2 worm cellular contexts compared by ENCODE assay signal in the genomic region with DNA sequence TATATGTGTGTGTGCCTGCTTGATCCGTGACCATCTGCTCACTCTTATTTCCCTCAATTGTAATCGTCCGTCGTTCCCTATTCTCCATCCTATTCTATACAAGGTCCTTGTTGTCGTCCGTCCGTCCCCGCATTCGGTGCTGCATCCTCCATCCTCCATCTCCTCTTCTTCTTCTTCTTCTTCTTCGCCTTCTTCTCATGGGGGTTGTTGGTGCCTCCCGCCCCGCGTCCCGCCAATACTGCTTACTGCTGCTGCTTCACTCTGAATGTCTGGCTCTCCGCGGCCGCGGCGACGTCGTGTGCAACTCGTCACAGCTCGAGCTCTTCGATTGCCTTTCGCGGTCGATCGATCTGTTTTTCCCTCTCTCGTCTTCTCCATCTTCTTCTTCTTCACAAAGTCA.
TF ChIP-seq lines count a peak whose summit lies in the region.

No protein-coding gene starts in this region.

TF ChIP-seq in whole organism, L2 larva, 48 proteins besides CTCF, POLR2A, EP300 and RAD21 (continued from another document):
- TF ChIP-seq skn-1 (tag; optimal IDR thresholded peaks at IDR 0.05; lab: Kevin White, UChicago): no peak
- no peak for TF ChIP-seq sem-4 (tag; optimal IDR thresholded peaks at IDR 0.05; lab: Kevin White, UChicago)

TF ChIP-seq in whole organism, L4 larva, 104 proteins besides CTCF, POLR2A, EP300 and RAD21 (continued from another document):
- 0 out of 2 replicates have a peak, but pooled peaks have one; percentile 24 for TF ChIP-seq mdt-29 (GFP tag; IDR thresholded peaks at IDR 0.05; lab: Robert Waterston, UW)
- no peak for TF ChIP-seq egl-43 (GFP tag; IDR thresholded peaks at IDR 0.05; lab: Robert Waterston, UW)
- no peak for TF ChIP-seq ztf-11 (tag; optimal IDR thresholded peaks at IDR 0.05; lab: Kevin White, UChicago)
- no peak for TF ChIP-seq nhr-11 (tag; optimal IDR thresholded peaks at IDR 0.05; lab: Kevin White, UChicago)
- peak; percentile 57 for TF ChIP-seq fkh-10 (GFP tag; optimal IDR thresholded peaks at IDR 0.05; lab: Kevin White, UChicago)
- no peak for TF ChIP-seq snpc-1.2 (GFP tag; IDR thresholded peaks at IDR 0.05; lab: Robert Waterston, UW)
- TF ChIP-seq lin-13 (GFP tag; optimal IDR thresholded peaks at IDR 0.05; lab: Kevin White, UChicago): no peak
- peak; percentile 59 for TF ChIP-seq hmg-1.1 (GFP tag; IDR thresholded peaks at IDR 0.05; lab: Robert Waterston, UW)
- peak in 1 of 2 experiments; percentile 19 for TF ChIP-seq mdl-1 (tag; optimal IDR thresholded peaks at IDR 0.05; lab: Kevin White, UChicago)
- TF ChIP-seq F37D6.2 (tag; optimal IDR thresholded peaks at IDR 0.05; lab: Kevin White, UChicago): peak; percentile 52
- TF ChIP-seq dmd-8 (GFP tag; IDR thresholded peaks at IDR 0.05; lab: Robert Waterston, UW): no peak
- TF ChIP-seq pqm-1 (tag; optimal IDR thresholded peaks at IDR 0.05; lab: Kevin White, UChicago): no peak
- no peak for TF ChIP-seq nhr-237 (tag; optimal IDR thresholded peaks at IDR 0.05; lab: Kevin White, UChicago)
- TF ChIP-seq tra-1 (GFP tag; IDR thresholded peaks at IDR 0.05; lab: Robert Waterston, UW): no peak
- TF ChIP-seq rbr-2 (tag; optimal IDR thresholded peaks at IDR 0.05; lab: Kevin White, UChicago): peak; percentile 66
- TF ChIP-seq F44E2.7 (GFP tag; IDR thresholded peaks at IDR 0.05; lab: Robert Waterston, UW): no peak
- no peak for TF ChIP-seq zfp-2 (tag; optimal IDR thresholded peaks at IDR 0.05; lab: Kevin White, UChicago)
- no peak for TF ChIP-seq madf-9 (GFP tag; conservative IDR thresholded peaks at IDR 0.05; lab: Robert Waterston, UW)
- peak in 1 of 2 experiments; percentile 32 for TF ChIP-seq hif-1 (tag; optimal IDR thresholded peaks at IDR 0.05; lab: Kevin White, UChicago)
- TF ChIP-seq R02D3.7 (tag; optimal IDR thresholded peaks at IDR 0.05; lab: Kevin White, UChicago): no peak
- no peak for TF ChIP-seq spr-3 (GFP tag; optimal IDR thresholded peaks at IDR 0.05; lab: Kevin White, UChicago)
- TF ChIP-seq lin-39 (tag; optimal IDR thresholded peaks at IDR 0.05; lab: Kevin White, UChicago): no peak
- peak in 1 of 2 experiments; percentile 25 for TF ChIP-seq unc-62 (GFP tag; optimal IDR thresholded peaks at IDR 0.05 in 1 of 2; lab: Kevin White, UChicago)
- no peak for TF ChIP-seq unc-62 (tag; optimal IDR thresholded peaks at IDR 0.05; lab: Kevin White, UChicago)
- no peak for TF ChIP-seq ZK546.5 (tag; optimal IDR thresholded peaks at IDR 0.05; lab: Kevin White, UChicago)
- no peak for TF ChIP-seq ctbp-1 (GFP tag; IDR thresholded peaks at IDR 0.05; lab: Robert Waterston, UW)
- TF ChIP-seq hlh-30 (tag; optimal IDR thresholded peaks at IDR 0.05; lab: Kevin White, UChicago; ENCODE audit: insufficient read depth): peak; percentile 73
- TF ChIP-seq mxl-2 (GFP tag; conservative IDR thresholded peaks at IDR 0.05; lab: Robert Waterston, UW): no peak
- no peak for TF ChIP-seq egl-27 (tag; optimal IDR thresholded peaks at IDR 0.05; lab: Kevin White, UChicago)
